Fruit fly (Drosophila melanogaster) whole organism, embryonic: ENCODE data around the gene CG17343.

ENCODE experiments used
- Bteb2 ChIP-seq: fragments of 200-800 bp; sonication (Bioruptor generic); optimal IDR thresholded peaks from 2 replicates; lab custom pipeline; 2016; ENCODE audit warnings: missing biosample characterization, missing genetic modification characterization
- CG10431 ChIP-seq: fragments of 200-800 bp; sonication (Bioruptor generic); optimal IDR thresholded peaks from 3 replicates; lab custom pipeline; 2018; ENCODE audit warnings: missing biosample characterization, mild to moderate bottlenecking, missing genetic modification characterization
- CG1233 ChIP-seq: fragments of 200-800 bp; sonication (Bioruptor generic); optimal IDR thresholded peaks from 4 replicates; lab custom pipeline; 2018; ENCODE audit warnings: missing biosample characterization, mild to moderate bottlenecking, missing genetic modification characterization
- CG13775 ChIP-seq: fragments of 200-800 bp; sonication (Bioruptor generic); optimal IDR thresholded peaks from 3 replicates; lab custom pipeline; 2017; ENCODE audit warnings: missing biosample characterization, mild to moderate bottlenecking, missing genetic modification characterization
- CG17385 ChIP-seq: fragments of 200-800 bp; sonication (Bioruptor generic); optimal IDR thresholded peaks from 3 replicates; lab custom pipeline; 2018; ENCODE audit warnings: missing biosample characterization, mild to moderate bottlenecking, missing genetic modification characterization
- CG1792 ChIP-seq: fragments of 200-800 bp; sonication (Bioruptor generic); optimal IDR thresholded peaks from 2 replicates; lab custom pipeline; 2016; ENCODE audit warnings: missing biosample characterization, missing genetic modification characterization
- CG18476 ChIP-seq: fragments of 200-800 bp; sonication (Bioruptor generic); optimal IDR thresholded peaks from 2 replicates; lab custom pipeline; 2016; ENCODE audit warnings: missing biosample characterization, mild to moderate bottlenecking, missing genetic modification characterization
- CG18599 ChIP-seq: fragments of 200-800 bp; sonication (Bioruptor generic); optimal IDR thresholded peaks from 3 replicates; lab custom pipeline; 2017; ENCODE audit warnings: missing biosample characterization, missing genetic modification characterization, mild to moderate bottlenecking, moderate library complexity, missing genetic modification reagents
- CG30431 ChIP-seq: fragments of 200-800 bp; sonication (Bioruptor generic); optimal IDR thresholded peaks from 2 replicates; lab custom pipeline; 2017; ENCODE audit warnings: missing biosample characterization, missing genetic modification characterization
- CG32772 ChIP-seq: fragments of 200-800 bp; sonication (Bioruptor generic); IDR thresholded peaks from 2 replicates; pipeline ENCODE4 v1.3.6; 2022; ENCODE audit warnings: missing biosample characterization, missing genetic modification characterization
- CG3407 ChIP-seq: fragments of 200-800 bp; sonication (Bioruptor generic); optimal IDR thresholded peaks from 2 replicates; lab custom pipeline; 2018; ENCODE audit warnings: missing biosample characterization, mild to moderate bottlenecking, missing genetic modification characterization
- CG5180 ChIP-seq: fragments of 200-800 bp; sonication (Bioruptor generic); optimal IDR thresholded peaks from 3 replicates; lab custom pipeline; 2017; ENCODE audit warnings: missing biosample characterization, missing genetic modification characterization, mild to moderate bottlenecking, moderate library complexity, missing genetic modification reagents
- CG6272 ChIP-seq: fragments of 200-800 bp; sonication (Bioruptor generic); IDR thresholded peaks from 2 replicates; pipeline ENCODE4 v1.3.6; 2022; ENCODE audit warnings: missing biosample characterization, missing genetic modification characterization
- CG6813 ChIP-seq: fragments of 200-800 bp; sonication (Bioruptor generic); optimal IDR thresholded peaks from 2 replicates; lab custom pipeline; 2017; ENCODE audit warnings: missing biosample characterization, missing genetic modification characterization, mild to moderate bottlenecking, moderate library complexity, missing genetic modification reagents
- CG7987 ChIP-seq: fragments of 200-800 bp; sonication (Bioruptor generic); optimal IDR thresholded peaks from 2 replicates; lab custom pipeline; 2018; ENCODE audit warnings: missing biosample characterization, mild to moderate bottlenecking, missing genetic modification characterization, moderate library complexity
- CHES-1-like ChIP-seq: fragments of 200-800 bp; sonication (Bioruptor generic); optimal IDR thresholded peaks from 2 replicates; lab custom pipeline; 2016; ENCODE audit warnings: missing biosample characterization, missing genetic modification characterization
- Camta ChIP-seq: fragments of 200-800 bp; sonication (Bioruptor generic); optimal IDR thresholded peaks from 2 replicates; lab custom pipeline; 2016; ENCODE audit warnings: missing biosample characterization, missing genetic modification characterization
- Dek ChIP-seq: fragments of 200-800 bp; sonication (Bioruptor generic); optimal IDR thresholded peaks from 3 replicates; lab custom pipeline; 2019; ENCODE audit warnings: missing biosample characterization, mild to moderate bottlenecking, missing genetic modification characterization, moderate library complexity
- Dfd ChIP-seq, 2 experiments: fragments of >200 bp; optimal IDR thresholded peaks; 2 replicates each; lab custom pipeline; 2017; ENCODE audit warnings: missing biosample characterization in 2 of 2, missing genetic modification characterization in 2 of 2
- Dll ChIP-seq: fragments of 200-800 bp; sonication (Bioruptor generic); IDR thresholded peaks from 4 replicates; pipeline ENCODE4 v1.3.6; 2022; ENCODE audit warnings: missing biosample characterization, missing genetic modification characterization; ENCODE audit not compliant: partially characterized antibody
- H15 ChIP-seq: fragments of 200-800 bp; sonication (Bioruptor generic); IDR thresholded peaks from 3 replicates; pipeline ENCODE4 v1.3.6; 2022; ENCODE audit warnings: missing biosample characterization, missing genetic modification characterization
- Hr78 ChIP-seq, 2 experiments: fragments of 200-800 bp in 1 of 2; fragments of >200 bp in 1 of 2; sonication (Bioruptor generic) in 1 of 2; optimal IDR thresholded peaks; 2 replicates each; lab custom pipeline; 2017 to 2019; ENCODE audit warnings: missing biosample characterization in 2 of 2, missing genetic modification characterization in 2 of 2, mild to moderate bottlenecking in 1 of 2, moderate library complexity in 1 of 2
- MESR4 ChIP-seq: fragments of 200-800 bp; sonication (Bioruptor generic); optimal IDR thresholded peaks from 2 replicates; lab custom pipeline; 2018; ENCODE audit warnings: missing biosample characterization, mild to moderate bottlenecking, missing genetic modification characterization, moderate library complexity
- Mes4 ChIP-seq: fragments of 200-800 bp; sonication (Bioruptor generic); optimal IDR thresholded peaks from 2 replicates; lab custom pipeline; 2016; ENCODE audit warnings: missing biosample characterization, missing genetic modification characterization
- NC2α ChIP-seq: fragments of 200-800 bp; sonication (Bioruptor generic); optimal IDR thresholded peaks from 2 replicates; lab custom pipeline; 2016; ENCODE audit warnings: missing biosample characterization, missing genetic modification characterization
- Oaz ChIP-seq: fragments of 200-800 bp; sonication (Bioruptor generic); IDR thresholded peaks from 2 replicates; pipeline ENCODE4 v1.3.6; 2022; ENCODE audit warnings: missing biosample characterization, missing genetic modification characterization
- Pdp1 ChIP-seq, 2 experiments: fragments of 200-800 bp; sonication (Bioruptor generic); optimal IDR thresholded peaks; 3 replicates each; lab custom pipeline; 2016; ENCODE audit warnings: missing biosample characterization in 2 of 2, missing genetic modification characterization in 2 of 2, mild to moderate bottlenecking in 1 of 2, moderate library complexity in 1 of 2
- Six4 ChIP-seq: fragments of 200-800 bp; sonication (Bioruptor generic); optimal IDR thresholded peaks from 2 replicates; lab custom pipeline; 2016; ENCODE audit warnings: missing biosample characterization, missing genetic modification characterization
- Stat92E ChIP-seq, 3 experiments: fragments of >200 bp in 2 of 3; fragments of 200-800 bp in 1 of 3; sonication (Bioruptor generic) in 1 of 3; optimal IDR thresholded peaks; 2 replicates each; lab custom pipeline; 2017 to 2019; ENCODE audit warnings: missing biosample characterization in 3 of 3, missing genetic modification characterization in 3 of 3, mild to moderate bottlenecking in 1 of 3, moderate library complexity in 1 of 3
- Xbp1 ChIP-seq: fragments of 200-800 bp; sonication (Bioruptor generic); optimal IDR thresholded peaks from 3 replicates; lab custom pipeline; 2016; ENCODE audit warnings: missing biosample characterization, mild to moderate bottlenecking, missing genetic modification characterization
- cad ChIP-seq: fragments of >200 bp; optimal IDR thresholded peaks from 2 replicates; lab custom pipeline; 2017; ENCODE audit warnings: missing biosample characterization, missing genetic modification characterization
- chm ChIP-seq: fragments of 200-800 bp; sonication (Bioruptor generic); IDR thresholded peaks from 2 replicates; pipeline ENCODE4 v1.3.6; 2022; ENCODE audit warnings: missing biosample characterization, missing genetic modification characterization
- crc ChIP-seq: fragments of 200-800 bp; sonication (Bioruptor generic); optimal IDR thresholded peaks from 2 replicates; lab custom pipeline; 2016; ENCODE audit warnings: missing biosample characterization, missing genetic modification characterization
- croc ChIP-seq: fragments of 200-800 bp; sonication (Bioruptor generic); conservative IDR thresholded peaks from 3 replicates; pipeline ENCODE4 v1.3.6; 2022; ENCODE audit warnings: missing biosample characterization, missing genetic modification characterization
- dimm ChIP-seq: fragments of 200-800 bp; sonication (Bioruptor generic); IDR thresholded peaks from 2 replicates; pipeline ENCODE4 v1.3.6; 2022; ENCODE audit warnings: missing biosample characterization, missing genetic modification characterization
- dm ChIP-seq: fragments of 200-800 bp; sonication (Bioruptor generic); optimal IDR thresholded peaks from 3 replicates; lab custom pipeline; 2016; ENCODE audit warnings: missing biosample characterization, missing genetic modification characterization
- en ChIP-seq: fragments of 200-800 bp; sonication (Bioruptor generic); optimal IDR thresholded peaks from 2 replicates; lab custom pipeline; 2016; ENCODE audit warnings: missing biosample characterization, missing genetic modification characterization
- grau ChIP-seq: fragments of 200-800 bp; optimal IDR thresholded peaks from 3 replicates; lab custom pipeline; 2019; ENCODE audit warnings: missing biosample characterization, mild to moderate bottlenecking, missing genetic modification characterization, moderate library complexity
- gro ChIP-seq: fragments of 200-800 bp; sonication (Bioruptor generic); optimal IDR thresholded peaks from 2 replicates; lab custom pipeline; 2016; ENCODE audit warnings: missing biosample characterization, missing genetic modification characterization
- h ChIP-seq: fragments of >200 bp; optimal IDR thresholded peaks from 2 replicates; lab custom pipeline; 2017
- inv ChIP-seq: fragments of 200-800 bp; sonication (Bioruptor generic); IDR thresholded peaks from 2 replicates; pipeline ENCODE4 v1.3.6; 2022; ENCODE audit warnings: missing biosample characterization, missing genetic modification characterization; ENCODE audit not compliant: partially characterized antibody
- jumu ChIP-seq: fragments of 200-800 bp; sonication (Bioruptor generic); optimal IDR thresholded peaks from 3 replicates; lab custom pipeline; 2016; ENCODE audit warnings: missing biosample characterization, missing genetic modification characterization
- nau ChIP-seq: fragments of 200-800 bp; sonication (Bioruptor generic); optimal IDR thresholded peaks from 3 replicates; lab custom pipeline; 2017; ENCODE audit warnings: missing biosample characterization, mild to moderate bottlenecking, missing genetic modification characterization, missing genetic modification reagents
- nmo ChIP-seq: fragments of 200-800 bp; sonication (Bioruptor generic); optimal IDR thresholded peaks from 2 replicates; lab custom pipeline; 2018; ENCODE audit warnings: missing biosample characterization, mild to moderate bottlenecking, missing genetic modification characterization, moderate library complexity
- schlank ChIP-seq: fragments of 200-800 bp; sonication (Bioruptor generic); optimal IDR thresholded peaks from 2 replicates; lab custom pipeline; 2018; ENCODE audit warnings: missing biosample characterization, mild to moderate bottlenecking, missing genetic modification characterization
- sna ChIP-seq: fragments of 200-800 bp; sonication (Bioruptor generic); IDR thresholded peaks from 2 replicates; pipeline ENCODE4 v1.3.6; 2022; ENCODE audit warnings: missing biosample characterization, missing genetic modification characterization; ENCODE audit not compliant: partially characterized antibody
- tgo ChIP-seq: fragments of 200-800 bp; sonication (Bioruptor generic); IDR thresholded peaks from 3 replicates; pipeline ENCODE4 v1.3.6; 2022; ENCODE audit warnings: missing biosample characterization, missing genetic modification characterization
- twi ChIP-seq: fragments of 200-800 bp; optimal IDR thresholded peaks from 2 replicates; lab custom pipeline; 2019; ENCODE audit warnings: missing biosample characterization, mild to moderate bottlenecking, missing genetic modification characterization, moderate library complexity
- yki ChIP-seq: fragments of >200 bp; optimal IDR thresholded peaks from 3 replicates; lab custom pipeline; 2018
- z ChIP-seq: fragments of 200-800 bp; sonication (Bioruptor generic); IDR thresholded peaks from 3 replicates; pipeline ENCODE4 v1.3.6; 2022; ENCODE audit warnings: missing biosample characterization, missing genetic modification characterization

CG17343 gene

dm6 chr2L:19051534-19052100 lies 13.1 kb upstream of the CG17343 start, which contains the start of gene Rpn3 (continued):
- TF ChIP-seq Stat92E (GFP tag; optimal IDR thresholded peaks at IDR 0.05; lab: Kevin White, UChicago) (no peak), nau (GFP tag; lab: Kevin White, UChicago) (no peak), CG18476 (GFP tag; lab: Kevin White, UChicago) (peak; percentile 75), nmo (peak; percentile 87), Mes4 (peak; percentile 78), CHES-1-like (GFP tag; lab: Kevin White, UChicago) (peak; percentile 88), sna (GFP tag; lab: Robert Waterston, UW) (peak; percentile 68; the same call in 1 of the 2 replicates), CG13775 (peak; percentile 87), twi (tag; lab: Kevin White, UChicago) (peak; percentile 50), inv (GFP tag; lab: Robert Waterston, UW) (peak; percentile 49), dimm (GFP tag; lab: Robert Waterston, UW) (peak; percentile 49; the same call in 1 of the 2 replicates), jumu (GFP tag; lab: Kevin White, UChicago) (peak; percentile 73), croc (GFP tag; lab: Robert Waterston, UW) (peak; percentile 52), CG1233 (peak; percentile 40), CG17385 (GFP tag; lab: Kevin White, UChicago) (peak; percentile 97), grau (peak; percentile 84), CG18599 (GFP tag; lab: Kevin White, UChicago) (peak; percentile 81), tgo (GFP tag; lab: Robert Waterston, UW) (peak; percentile 86), Oaz (GFP tag; lab: Robert Waterston, UW) (peak; percentile 71), Dfd (GFP tag; optimal IDR thresholded peaks at IDR 0.05; lab: Kevin White, UChicago) (no peak), CG1792 (GFP tag; lab: Kevin White, UChicago) (peak; percentile 45), yki (lab: Kevin White, UChicago) (no peak), Hr78 (GFP tag; optimal IDR thresholded peaks at IDR 0.05; lab: Kevin White, UChicago) (no peak), cad (GFP tag; lab: Kevin White, UChicago) (no peak), CG6272 (peak; percentile 79), NC2α (peak; percentile 51), dm (peak; percentile 80), Six4 (GFP tag; lab: Kevin White, UChicago) (peak; percentile 86), Camta (GFP tag; lab: Kevin White, UChicago) (peak; percentile 74), schlank (tag; lab: Kevin White, UChicago) (peak; percentile 31), CG32772 (GFP tag; lab: Robert Waterston, UW) (peak; percentile 87), crc (GFP tag; lab: Kevin White, UChicago) (peak; percentile 47), CG3407 (GFP tag; lab: Kevin White, UChicago) (peak; percentile 69), MESR4 (peak; percentile 65), CG7987 (GFP tag; lab: Kevin White, UChicago) (peak; percentile 15), CG30431 (GFP tag; lab: Kevin White, UChicago) (peak; percentile 44), Bteb2 (GFP tag; lab: Kevin White, UChicago) (peak; percentile 82), H15 (peak; percentile 87), CG5180 (GFP tag; lab: Kevin White, UChicago) (no peak), gro (peak; percentile 47), CG10431 (GFP tag; lab: Kevin White, UChicago) (peak; percentile 12), Dek (tag; lab: Kevin White, UChicago) (peak; percentile 75), z (GFP tag; lab: Robert Waterston, UW) (no peak), CG6813 (no peak), en (GFP tag; lab: Kevin White, UChicago) (peak; percentile 56), h (lab: Kevin White, UChicago) (no peak), Xbp1 (GFP tag; lab: Kevin White, UChicago) (peak; percentile 84), chm (GFP tag; lab: Robert Waterston, UW) (peak; percentile 70), Dll (GFP tag; lab: Robert Waterston, UW) (peak; percentile 74), Pdp1 (GFP tag; optimal IDR thresholded peaks at IDR 0.05; lab: Kevin White, UChicago) (peak; percentile 76 to 88)
